Worm (Caenorhabditis elegans): ENCODE results near the gene dnc-3.

DNA sequence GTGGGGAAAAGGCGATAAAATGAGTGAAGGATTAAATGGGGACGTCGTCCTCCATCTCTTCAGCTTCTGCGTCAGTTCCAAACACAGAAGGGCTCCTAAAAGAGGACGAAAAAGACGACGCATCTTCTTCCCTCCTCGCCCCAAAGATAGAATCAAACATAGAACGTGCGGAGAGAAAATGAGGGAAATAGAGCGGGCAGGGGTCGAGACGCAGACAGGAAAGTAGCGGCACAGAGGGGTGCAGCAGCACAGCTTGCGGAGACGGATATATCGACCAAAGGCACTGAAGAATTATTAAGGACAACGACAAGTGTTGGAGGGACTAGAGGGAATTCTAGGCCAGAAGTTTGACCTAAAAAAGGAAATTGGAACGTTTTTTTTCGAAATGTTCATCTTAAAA lies 6.2 kb upstream of the dnc-3 start:
- peak; percentile 3 for TF ChIP-seq him-1 (tag; optimal IDR thresholded peaks at IDR 0.05)
- TF ChIP-seq W03F9.2 (tag; optimal IDR thresholded peaks at IDR 0.05), result no peak
- TF ChIP-seq dao-5 (tag; optimal IDR thresholded peaks at IDR 0.05), result no peak

Data from whole organism, L4/young adult.